Worm (Caenorhabditis elegans) whole organism, L1 larva: Measurements from ENCODE around the gene K08E4.8.
A peak's percentile ranks its signal among the peaks of the same experiment; 100 is the strongest.

Source experiments
- C04F5.9 ChIP-seq: sonication (generic microtip); optimal IDR thresholded peaks from 2 replicates; lab custom pipeline; 2016; ENCODE audit warnings: missing genetic modification characterization, missing compliant biosample characterization
- aha-1 ChIP-seq: fragments of 150-350 bp; optimal IDR thresholded peaks from 2 replicates; lab custom pipeline; 2014; ENCODE audit warnings: missing biosample characterization, missing genetic modification characterization
- aly-2 ChIP-seq: fragments of 150-350 bp; optimal IDR thresholded peaks from 2 replicates; lab custom pipeline; 2014; ENCODE audit warnings: missing biosample characterization, missing genetic modification characterization
- ama-1 ChIP-seq: fragments of 150-350 bp; optimal IDR thresholded peaks from 2 replicates; lab custom pipeline; 2014
- ceh-63 ChIP-seq: fragments of 200-800 bp; sonication (Bioruptor generic); optimal IDR thresholded peaks from 2 replicates; lab custom pipeline; 2018; ENCODE audit warnings: mild to moderate bottlenecking, missing genetic modification characterization, missing compliant biosample characterization
- ceh-82 ChIP-seq, 3 experiments: fragments of 150-350 bp in 1 of 3; sonication (generic microtip) in 2 of 3; optimal IDR thresholded peaks; 2 replicates each; lab custom pipeline; 2014 to 2017; ENCODE audit warnings: missing biosample characterization in 3 of 3, missing genetic modification characterization in 3 of 3
- ceh-88 ChIP-seq: fragments of 200-800 bp; sonication (Bioruptor generic); IDR thresholded peaks from 2 replicates; pipeline ENCODE4 v1.3.6; 2022; ENCODE audit warnings: missing genetic modification characterization, missing compliant biosample characterization
- ceh-90 ChIP-seq: sonication (generic microtip); optimal IDR thresholded peaks from 2 replicates; lab custom pipeline; 2016; ENCODE audit warnings: missing genetic modification characterization, missing compliant biosample characterization
- dpl-1 ChIP-seq, 3 experiments: fragments of 150-350 bp in 2 of 3; sonication (generic microtip) in 1 of 3; optimal IDR thresholded peaks; 2 replicates each; lab custom pipeline; 2014 to 2017; ENCODE audit warnings: missing biosample characterization in 3 of 3, missing genetic modification characterization in 3 of 3, missing genetic modification reagents in 3 of 3
- dsc-1 ChIP-seq: sonication (generic microtip); optimal IDR thresholded peaks from 2 replicates; lab custom pipeline; 2016; ENCODE audit warnings: mild to moderate bottlenecking, missing genetic modification characterization, missing compliant biosample characterization
- efl-1 ChIP-seq, 4 experiments: fragments of 150-350 bp; optimal IDR thresholded peaks in 3 of 4; peaks in 1 of 4; 1 replicate in 1 of 4; 2 replicates in 3 of 4; lab custom pipeline; 2014; ENCODE audit warnings: missing biosample characterization in 2 of 4, missing genetic modification characterization in 2 of 4, missing genetic modification reagents in 2 of 4
- efl-3 ChIP-seq: fragments of 200-800 bp; sonication (Bioruptor generic); optimal IDR thresholded peaks from 2 replicates; lab custom pipeline; 2018; ENCODE audit warnings: mild to moderate bottlenecking, missing genetic modification characterization, missing compliant biosample characterization
- egl-27 ChIP-seq, 2 experiments: fragments of 150-350 bp in 1 of 2; sonication (generic microtip); optimal IDR thresholded peaks; 3 replicates each; lab custom pipeline; 2017 to 2018; ENCODE audit warnings: missing biosample characterization in 2 of 2, missing genetic modification characterization in 2 of 2, missing genetic modification reagents in 2 of 2
- elt-3 ChIP-seq, 6 experiments: fragments of 150-350 bp in 1 of 6; sonication (generic microtip); optimal IDR thresholded peaks; 2 replicates each; lab custom pipeline; 2017 to 2018; ENCODE audit warnings: missing biosample characterization in 6 of 6, missing genetic modification characterization in 6 of 6, inconsistent platforms in 1 of 6
- ets-5 ChIP-seq: fragments of 200-800 bp; sonication (Bioruptor generic); IDR thresholded peaks from 2 replicates; pipeline ENCODE4 v1.3.6; 2022; ENCODE audit warnings: missing genetic modification characterization, missing compliant biosample characterization
- fkh-10 ChIP-seq: sonication (generic microtip); optimal IDR thresholded peaks from 2 replicates; lab custom pipeline; 2017; ENCODE audit warnings: missing biosample characterization, missing genetic modification reagents, missing genetic modification characterization
- fos-1 ChIP-seq: fragments of 150-350 bp; optimal IDR thresholded peaks from 2 replicates; lab custom pipeline; 2014; ENCODE audit warnings: missing biosample characterization, missing genetic modification characterization
- grh-1 ChIP-seq: fragments of 200-800 bp; sonication (Bioruptor generic); IDR thresholded peaks from 2 replicates; pipeline ENCODE4 v1.3.6; 2022; ENCODE audit warnings: missing genetic modification reagents, missing genetic modification characterization, missing compliant biosample characterization
- irx-1 ChIP-seq: sonication (generic microtip); optimal IDR thresholded peaks from 2 replicates; lab custom pipeline; 2016; ENCODE audit warnings: missing genetic modification characterization, missing compliant biosample characterization
- isw-1 ChIP-seq: fragments of 200-800 bp; sonication (Bioruptor generic); IDR thresholded peaks from 2 replicates; pipeline ENCODE4 v1.3.6; 2022; ENCODE audit warnings: missing genetic modification characterization, missing compliant biosample characterization
- jun-1 ChIP-seq: fragments of 150-350 bp; optimal IDR thresholded peaks from 2 replicates; lab custom pipeline; 2014; ENCODE audit warnings: missing biosample characterization, missing genetic modification reagents, missing genetic modification characterization
- lin-13 ChIP-seq: fragments of 150-350 bp; optimal IDR thresholded peaks from 2 replicates; lab custom pipeline; 2014; ENCODE audit warnings: missing biosample characterization, missing genetic modification reagents, missing genetic modification characterization
- lin-15B ChIP-seq: fragments of 150-350 bp; sonication (generic microtip); optimal IDR thresholded peaks from 3 replicates; lab custom pipeline; 2014; ENCODE audit warnings: missing biosample characterization, missing genetic modification characterization
- lin-35 ChIP-seq, 2 experiments: fragments of 150-350 bp; optimal IDR thresholded peaks; 2 replicates each; lab custom pipeline; 2014; ENCODE audit warnings: missing biosample characterization in 2 of 2, missing genetic modification characterization in 2 of 2, missing genetic modification reagents in 2 of 2
- lir-3 ChIP-seq: sonication (generic microtip); optimal IDR thresholded peaks from 2 replicates; lab custom pipeline; 2016; ENCODE audit warnings: mild to moderate bottlenecking, missing genetic modification characterization, moderate library complexity, missing compliant biosample characterization; ENCODE audit not compliant: poor library complexity
- lsy-2 ChIP-seq, 2 experiments: fragments of 150-350 bp; optimal IDR thresholded peaks; 2 replicates each; lab custom pipeline; 2014; ENCODE audit warnings: missing biosample characterization in 2 of 2, missing genetic modification characterization in 2 of 2
- mab-9 ChIP-seq: fragments of 200-800 bp; sonication (Bioruptor generic); IDR thresholded peaks from 2 replicates; pipeline ENCODE4 v1.3.6; 2022; ENCODE audit warnings: missing genetic modification reagents, missing genetic modification characterization, missing compliant biosample characterization
- mdl-1 ChIP-seq, 2 experiments: fragments of 150-350 bp; optimal IDR thresholded peaks; 2 replicates each; lab custom pipeline; 2014 to 2017; ENCODE audit warnings: missing biosample characterization in 2 of 2, missing genetic modification characterization in 2 of 2, inconsistent platforms in 1 of 2
- mep-1 ChIP-seq: fragments of 150-350 bp; optimal IDR thresholded peaks from 2 replicates; lab custom pipeline; 2014; ENCODE audit warnings: missing biosample characterization, missing genetic modification characterization
- nhr-12 ChIP-seq: sonication (generic microtip); optimal IDR thresholded peaks from 2 replicates; lab custom pipeline; 2017; ENCODE audit warnings: missing biosample characterization, missing genetic modification characterization
- nhr-20 ChIP-seq: sonication (generic microtip); optimal IDR thresholded peaks from 2 replicates; lab custom pipeline; 2016; ENCODE audit warnings: mild to moderate bottlenecking, missing genetic modification characterization, missing compliant biosample characterization
- nhr-47 ChIP-seq: sonication (generic microtip); optimal IDR thresholded peaks from 2 replicates; lab custom pipeline; 2016; ENCODE audit warnings: mild to moderate bottlenecking, missing genetic modification characterization, moderate library complexity, missing compliant biosample characterization
- nhr-71 ChIP-seq: sonication (generic microtip); optimal IDR thresholded peaks from 2 replicates; lab custom pipeline; 2016; ENCODE audit warnings: mild to moderate bottlenecking, missing genetic modification characterization, moderate library complexity, missing compliant biosample characterization
- nhr-76 ChIP-seq: sonication (generic microtip); optimal IDR thresholded peaks from 2 replicates; lab custom pipeline; 2017; ENCODE audit warnings: missing biosample characterization, missing genetic modification characterization
- nhr-90 ChIP-seq: sonication (generic microtip); optimal IDR thresholded peaks from 2 replicates; lab custom pipeline; 2016; ENCODE audit warnings: mild to moderate bottlenecking, missing genetic modification characterization, missing compliant biosample characterization; ENCODE audit not compliant: poor library complexity
- pag-3 ChIP-seq: sonication (generic microtip); optimal IDR thresholded peaks from 2 replicates; lab custom pipeline; 2017; ENCODE audit warnings: missing genetic modification characterization, mild to moderate bottlenecking, missing compliant biosample characterization, antibody characterized with exemption, borderline replicate concordance; ENCODE audit not compliant: insufficient read depth
- skn-1 ChIP-seq: fragments of 150-350 bp; optimal IDR thresholded peaks from 2 replicates; lab custom pipeline; 2014; ENCODE audit warnings: missing biosample characterization, missing genetic modification characterization
- snpc-4 ChIP-seq: fragments of 150-350 bp; optimal IDR thresholded peaks from 2 replicates; lab custom pipeline; 2014; ENCODE audit warnings: missing biosample characterization, missing genetic modification characterization
- snu-23 ChIP-seq: sonication (generic microtip); optimal IDR thresholded peaks from 2 replicates; lab custom pipeline; 2016; ENCODE audit warnings: missing genetic modification characterization, missing compliant biosample characterization
- sup-37 ChIP-seq: fragments of 200-800 bp; sonication (Bioruptor generic); optimal IDR thresholded peaks from 2 replicates; lab custom pipeline; 2018; ENCODE audit warnings: mild to moderate bottlenecking, missing genetic modification characterization, missing compliant biosample characterization
- tbx-2 ChIP-seq: sonication (generic microtip); optimal IDR thresholded peaks from 2 replicates; lab custom pipeline; 2016; ENCODE audit warnings: missing genetic modification characterization, missing compliant biosample characterization
- tlp-1 ChIP-seq: fragments of 150-350 bp; optimal IDR thresholded peaks from 2 replicates; lab custom pipeline; 2014; ENCODE audit warnings: missing biosample characterization, missing genetic modification characterization
- vab-15 ChIP-seq: sonication (generic microtip); optimal IDR thresholded peaks from 2 replicates; lab custom pipeline; 2017; ENCODE audit warnings: missing genotype, mild to moderate bottlenecking, missing genetic modification characterization, missing compliant biosample characterization
- zip-4 ChIP-seq: fragments of 200-800 bp; sonication (Bioruptor generic); optimal IDR thresholded peaks from 2 replicates; lab custom pipeline; 2018; ENCODE audit warnings: mild to moderate bottlenecking, missing genetic modification characterization, moderate library complexity, missing compliant biosample characterization
- ztf-4 ChIP-seq: fragments of 150-350 bp; optimal IDR thresholded peaks from 2 replicates; lab custom pipeline; 2014; ENCODE audit warnings: missing biosample characterization, missing genetic modification characterization

Gene K08E4.8

ce11 chrIV:12032383-12032782, 28.7 kb downstream of the K08E4.8 start (continued):
- TF ChIP-seq zip-4 (GFP tag; lab: Kevin White, UChicago): no peak
- TF ChIP-seq C04F5.9 (tag; lab: Kevin White, UChicago): no peak
- peak in 2 of 6 experiments; percentile 71 to 80 for TF ChIP-seq elt-3 (tag; optimal IDR thresholded peaks at IDR 0.05; lab: Kevin White, UChicago)
- TF ChIP-seq nhr-47 (tag; lab: Kevin White, UChicago): peak; percentile 85
- peak; percentile 32 for TF ChIP-seq irx-1 (tag; lab: Kevin White, UChicago)
- peak; percentile 62 to 86 for TF ChIP-seq lin-35 (GFP tag; optimal IDR thresholded peaks at IDR 0.05; lab: Kevin White, UChicago)
- TF ChIP-seq nhr-90 (tag; lab: Kevin White, UChicago): peak; percentile 72
- TF ChIP-seq lin-13 (GFP tag; lab: Kevin White, UChicago): peak; percentile 66
- TF ChIP-seq dsc-1 (tag; lab: Kevin White, UChicago): peak; percentile 66
- peak; percentile 67 for TF ChIP-seq fos-1 (tag; lab: Kevin White, UChicago)
- peak; percentile 72 for TF ChIP-seq tbx-2 (tag; lab: Kevin White, UChicago)
- no peak for TF ChIP-seq ceh-63 (GFP tag; lab: Kevin White, UChicago)
- peak; percentile 50 for TF ChIP-seq grh-1 (GFP tag; lab: Robert Waterston, UW)
- no peak for TF ChIP-seq aha-1 (tag; lab: Kevin White, UChicago)
- TF ChIP-seq mab-9 (GFP tag; lab: Robert Waterston, UW): no peak
- TF ChIP-seq ceh-88 (GFP tag; lab: Robert Waterston, UW): peak; percentile 8; the same call in 1 of the 2 replicates
- no peak for TF ChIP-seq efl-3 (GFP tag; lab: Kevin White, UChicago)
- TF ChIP-seq vab-15 (tag; lab: Kevin White, UChicago): no peak

- TF ChIP-seq snu-23 (GFP tag; lab: Kevin White, UChicago) (no peak), snpc-4 (tag; lab: Kevin White, UChicago) (no peak), jun-1 (tag; lab: Kevin White, UChicago) (no peak), ceh-82 (tag; optimal IDR thresholded peaks at IDR 0.05; lab: Kevin White, UChicago) (no peak), isw-1 (GFP tag; lab: Robert Waterston, UW) (no peak), efl-1 (optimal IDR thresholded peaks at IDR 0.05; lab: Kevin White, UChicago) (no peak), efl-1 (GFP tag; optimal IDR thresholded peaks at IDR 0.05 in 1 of 2; lab: Kevin White, UChicago) (peak in 1 of 2 experiments; percentile 1), nhr-47 (tag; lab: Kevin White, UChicago) (no peak), pag-3 (tag; lab: Kevin White, UChicago) (no peak)
Measured at ce11 chrIV:12031003-12031402, 30.1 kb downstream of the K08E4.8 start, which contains the start of the genes T12G3.6 and mrpl-51. T12G3.6 (minus strand) TSS chrIV:12031271. mrpl-51 (plus strand) TSS chrIV:12031324.

ce11 chrIV:12029722-12030182, 31.4 kb downstream of the K08E4.8 start, which contains the start of gene T12G3.11:
T12G3.11 (minus strand) TSS chrIV:12029772.
- TF ChIP-seq nhr-71 (peak; percentile 62), ets-5 (GFP tag; lab: Robert Waterston, UW) (no peak), ceh-63 (GFP tag; lab: Kevin White, UChicago) (no peak), lsy-2 (tag; optimal IDR thresholded peaks at IDR 0.05; lab: Kevin White, UChicago) (peak; percentile 70 to 76), efl-1 (optimal IDR thresholded peaks at IDR 0.05; lab: Kevin White, UChicago) (peak; percentile 56 to 66), efl-1 (GFP tag; optimal IDR thresholded peaks at IDR 0.05 in 1 of 2; lab: Kevin White, UChicago) (peak; percentile 67 to 93), skn-1 (peak; percentile 31), lin-15B (tag; lab: Kevin White, UChicago) (peak; percentile 10), mep-1 (tag; lab: Kevin White, UChicago) (no peak), mab-9 (GFP tag; lab: Robert Waterston, UW) (no peak), fkh-10 (GFP tag; lab: Kevin White, UChicago) (no peak), nhr-12 (no peak), nhr-76 (tag; lab: Kevin White, UChicago) (no peak), elt-3 (tag; optimal IDR thresholded peaks at IDR 0.05; lab: Kevin White, UChicago) (peak in 1 of 6 experiments; percentile 19), ztf-4 (tag; lab: Kevin White, UChicago) (no peak), sup-37 (GFP tag; lab: Kevin White, UChicago) (no peak), dpl-1 (GFP tag; optimal IDR thresholded peaks at IDR 0.05; lab: Kevin White, UChicago) (peak; percentile 30 to 56 (median 39)), lir-3 (peak; percentile 3), ceh-88 (GFP tag; lab: Robert Waterston, UW) (no peak), ama-1 (lab: Kevin White, UChicago) (no peak), egl-27 (tag; optimal IDR thresholded peaks at IDR 0.05; lab: Kevin White, UChicago) (no peak), aly-2 (no peak), tlp-1 (tag; lab: Kevin White, UChicago) (no peak), snu-23 (GFP tag; lab: Kevin White, UChicago) (peak; percentile 75), ceh-82 (tag; optimal IDR thresholded peaks at IDR 0.05; lab: Kevin White, UChicago) (peak in 2 of 3 experiments; percentile 7 to 20), dsc-1 (tag; lab: Kevin White, UChicago) (peak; percentile 29), mdl-1 (tag; optimal IDR thresholded peaks at IDR 0.05; lab: Kevin White, UChicago) (peak in 1 of 2 experiments; percentile 11), ceh-90 (tag; lab: Kevin White, UChicago) (no peak), nhr-20 (tag; lab: Kevin White, UChicago) (peak; percentile 62), lin-35 (GFP tag; optimal IDR thresholded peaks at IDR 0.05; lab: Kevin White, UChicago) (peak; percentile 49 to 55)
